Worm (Caenorhabditis elegans) whole organism, L2 larva: ENCODE data around the gene aqp-2.

ENCODE experiments used
- fos-1 ChIP-seq: fragments of 150-350 bp; optimal IDR thresholded peaks from 2 replicates; lab custom pipeline; 2014; ENCODE audit warnings: missing biosample characterization, missing genetic modification characterization
- nhr-11 ChIP-seq: fragments of 150-350 bp; optimal IDR thresholded peaks from 2 replicates; lab custom pipeline; 2014; ENCODE audit warnings: missing biosample characterization, missing genetic modification characterization
- nhr-12 ChIP-seq: fragments of 150-350 bp; optimal IDR thresholded peaks from 2 replicates; lab custom pipeline; 2014; ENCODE audit warnings: missing biosample characterization, missing genetic modification characterization
- nhr-23 ChIP-seq: fragments of 150-350 bp; optimal IDR thresholded peaks from 2 replicates; lab custom pipeline; 2014; ENCODE audit warnings: missing biosample characterization, missing genetic modification reagents, missing genetic modification characterization

DNA sequence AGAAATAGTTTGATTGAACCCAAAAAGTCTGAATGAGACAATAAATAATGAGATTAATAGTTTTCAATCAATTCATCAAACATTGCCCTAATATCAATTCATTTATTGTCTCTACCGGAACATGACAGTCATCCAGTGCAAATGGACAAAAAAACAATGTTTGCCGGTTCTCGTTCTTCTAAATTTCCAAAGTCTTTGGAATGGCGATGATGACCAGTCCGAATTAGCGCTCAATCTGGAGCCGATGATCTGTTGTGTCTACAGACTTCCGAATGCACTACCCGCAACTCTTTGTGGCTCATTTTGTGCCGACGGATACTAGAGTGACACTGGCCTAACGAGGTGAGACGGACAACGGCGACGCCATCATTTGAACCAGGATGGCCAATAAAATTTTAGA is 25.5 kb downstream of the aqp-2 start, which contains the start of gene T26C5.3:
- TF ChIP-seq fos-1 (tag; lab: Kevin White, UChicago) (no peak), nhr-23 (tag; lab: Kevin White, UChicago) (no peak), nhr-11 (no peak), nhr-12 (tag; lab: Kevin White, UChicago) (no peak)
